Fruit fly (Drosophila melanogaster): ENCODE results near the gene PIG-P.

PIG-P gene

DNA sequence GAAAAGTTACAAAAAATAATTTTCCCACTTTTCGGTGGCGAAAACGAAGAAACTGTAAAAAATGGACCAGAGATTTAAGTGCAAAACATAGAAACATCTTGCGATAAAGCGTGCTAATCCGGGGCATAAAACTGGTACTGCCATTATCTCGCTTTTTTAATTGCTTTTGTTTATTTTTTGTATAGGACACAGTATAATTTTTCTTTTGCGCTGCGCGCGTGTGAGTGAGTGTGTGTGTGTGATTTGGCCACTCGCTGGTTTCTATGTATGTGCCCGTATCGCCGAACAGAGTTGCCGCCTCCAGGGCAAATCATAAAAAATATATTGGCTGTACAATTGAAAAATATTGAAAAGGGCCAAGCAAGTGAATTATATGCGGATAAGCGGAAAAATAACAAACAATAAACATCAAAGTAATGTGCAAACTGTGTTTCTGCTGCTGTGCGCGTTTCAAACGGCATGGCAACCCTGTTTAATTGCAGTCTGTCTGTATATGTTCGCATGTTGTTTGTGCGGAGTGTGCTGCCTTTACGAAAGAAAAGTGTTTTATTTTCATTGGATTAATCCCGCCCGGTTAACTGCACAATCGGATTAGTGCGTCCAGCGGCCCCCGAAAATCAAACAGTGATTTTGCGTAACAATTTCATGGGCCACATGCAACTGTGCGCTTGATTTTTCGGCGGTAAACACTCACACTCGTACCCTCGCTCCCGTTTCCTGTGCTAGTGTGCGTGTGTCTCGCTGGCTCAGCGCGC lies 15.7 kb downstream of the PIG-P start (continued):
- peak; percentile 91 for TF ChIP-seq fkh (GFP tag; optimal IDR thresholded peaks at IDR 0.05)
- peak; percentile 93 for TF ChIP-seq fd59A (GFP tag; optimal IDR thresholded peaks at IDR 0.05)
- peak; percentile 97 for TF ChIP-seq CG8119 (GFP tag; IDR thresholded peaks at IDR 0.05)
- peak; percentile 97 for TF ChIP-seq CG15336 (GFP tag; IDR thresholded peaks at IDR 0.05)
- peak; percentile 98 for TF ChIP-seq Sox102F (GFP tag; optimal IDR thresholded peaks at IDR 0.05)
- TF ChIP-seq Sox15 (GFP tag; optimal IDR thresholded peaks at IDR 0.05), result peak; percentile 97
- peak; percentile 96 for TF ChIP-seq CG6792 (GFP tag; optimal IDR thresholded peaks at IDR 0.05)
- TF ChIP-seq Eip78C (GFP tag), result peak; percentile 99
- TF ChIP-seq CG1621 (tag; optimal IDR thresholded peaks at IDR 0.05), result peak; percentile 96
- TF ChIP-seq CG6163 (GFP tag; IDR thresholded peaks at IDR 0.05), result peak; percentile 99

DNA sequence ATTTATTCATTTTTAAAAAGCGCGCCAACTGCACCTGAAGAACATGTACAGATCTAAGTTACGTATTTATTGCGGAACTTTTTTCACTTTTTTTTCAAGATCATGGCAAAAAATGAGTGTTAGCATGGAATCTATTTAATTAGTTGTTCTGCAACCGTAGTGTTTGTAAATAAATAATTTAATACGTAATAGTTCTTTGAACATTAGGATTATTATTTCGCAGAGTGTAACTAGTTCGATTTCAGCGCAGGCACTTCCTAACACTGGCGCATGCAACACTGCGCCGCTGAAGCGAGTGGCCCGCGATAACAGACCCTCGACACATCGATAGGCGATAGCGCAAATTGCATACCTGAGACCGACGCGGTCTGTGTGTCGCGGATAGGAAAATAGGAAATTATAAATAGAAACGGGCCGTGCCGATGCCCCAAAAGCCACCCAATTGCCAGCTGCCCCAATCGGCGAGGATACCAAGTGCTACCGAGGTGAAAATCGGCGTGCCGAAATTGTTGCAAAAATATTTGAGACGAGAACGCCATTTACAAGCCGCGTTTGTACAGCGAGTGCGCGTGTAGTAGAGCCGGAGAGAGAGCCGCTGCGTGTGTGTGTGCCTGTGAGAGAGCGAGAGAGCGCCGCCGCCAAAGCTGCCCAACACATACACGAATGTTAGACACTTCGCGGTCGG lies 16.5 kb downstream of the PIG-P start, which contains the start of gene gro:
Gene gro, plus strand, starts transcription at position 320 of the 685 bp plus-strand sequence.
- TF ChIP-seq CG6792 (GFP tag; optimal IDR thresholded peaks at IDR 0.05), result peak; percentile 66
- TF ChIP-seq CG11762 (GFP tag; optimal IDR thresholded peaks at IDR 0.05; ENCODE audit: insufficient read depth), result peak; percentile 66
- TF ChIP-seq Smox (GFP tag; optimal IDR thresholded peaks at IDR 0.05), result peak; percentile 72
- TF ChIP-seq CG31627 (GFP tag; optimal IDR thresholded peaks at IDR 0.05), result peak; percentile 76
- peak; percentile 40 for TF ChIP-seq Ets96B (tag; optimal IDR thresholded peaks at IDR 0.05)
- TF ChIP-seq topi (GFP tag; optimal IDR thresholded peaks at IDR 0.05), result peak; percentile 73
- no peak for TF ChIP-seq CG16779 (tag; optimal IDR thresholded peaks at IDR 0.05)
- TF ChIP-seq eg (GFP tag; IDR thresholded peaks at IDR 0.05), result peak; percentile 66
- TF ChIP-seq Eip75B (GFP tag; optimal IDR thresholded peaks at IDR 0.05), result peak; percentile 71
- TF ChIP-seq Hr4 (GFP tag; optimal IDR thresholded peaks at IDR 0.05), result peak; percentile 76
- TF ChIP-seq CG11294 (GFP tag; IDR thresholded peaks at IDR 0.05), result no peak; the same call in 1 of the 2 replicates
- TF ChIP-seq Blimp-1 (GFP tag; optimal IDR thresholded peaks at IDR 0.05), result no peak
- peak; percentile 46 for TF ChIP-seq CG11902 (GFP tag; optimal IDR thresholded peaks at IDR 0.05)
- peak; percentile 74 for TF ChIP-seq acj6 (GFP tag; optimal IDR thresholded peaks at IDR 0.05)
- no peak for TF ChIP-seq dsx (GFP tag; optimal IDR thresholded peaks at IDR 0.05; ENCODE audit: poor library complexity, severe bottlenecking)
- peak; percentile 79 for TF ChIP-seq OdsH (GFP tag; optimal IDR thresholded peaks at IDR 0.05)
- peak; percentile 56 for TF ChIP-seq CG1621 (tag; optimal IDR thresholded peaks at IDR 0.05)
- no peak for TF ChIP-seq dac (GFP tag; optimal IDR thresholded peaks at IDR 0.05)
- TF ChIP-seq vri (GFP tag; optimal IDR thresholded peaks at IDR 0.05), result peak; percentile 74
- TF ChIP-seq Ets21C (GFP tag; optimal IDR thresholded peaks at IDR 0.05), result peak; percentile 55
- peak; percentile 89 for TF ChIP-seq Eip78C (GFP tag)
- TF ChIP-seq lz (GFP tag; optimal IDR thresholded peaks at IDR 0.05), result peak; percentile 73
- TF ChIP-seq Met (GFP tag; optimal IDR thresholded peaks at IDR 0.05), result peak; percentile 80
- TF ChIP-seq CG34406 (GFP tag; optimal IDR thresholded peaks at IDR 0.05), result peak; percentile 41
- TF ChIP-seq Eip93F (GFP tag; optimal IDR thresholded peaks at IDR 0.05), result peak; percentile 56
- TF ChIP-seq ss (GFP tag; optimal IDR thresholded peaks at IDR 0.05), result no peak
- peak; percentile 69 for TF ChIP-seq esn (GFP tag; optimal IDR thresholded peaks at IDR 0.05)
- no peak for TF ChIP-seq CG8319 (GFP tag; optimal IDR thresholded peaks at IDR 0.05)
- TF ChIP-seq CG8632 (GFP tag; optimal IDR thresholded peaks at IDR 0.05), result peak; percentile 41
- TF ChIP-seq fkh (GFP tag; optimal IDR thresholded peaks at IDR 0.05), result no peak
- TF ChIP-seq CG6276 (GFP tag; optimal IDR thresholded peaks at IDR 0.05), result no peak
- TF ChIP-seq CG8119 (GFP tag; IDR thresholded peaks at IDR 0.05), result peak; percentile 57
- TF ChIP-seq CG4318 (GFP tag; optimal IDR thresholded peaks at IDR 0.05), result peak; percentile 0
- TF ChIP-seq CG9139 (GFP tag; optimal IDR thresholded peaks at IDR 0.05), result no peak
- peak; percentile 55 for TF ChIP-seq CG10669 (GFP tag; optimal IDR thresholded peaks at IDR 0.05)
- peak; percentile 54; the same call in 1 of the 2 replicates for TF ChIP-seq CG15336 (GFP tag; IDR thresholded peaks at IDR 0.05)
- TF ChIP-seq salr (GFP tag; optimal IDR thresholded peaks at IDR 0.05), result peak in 1 of 2 experiments; percentile 29
- TF ChIP-seq net (GFP tag; optimal IDR thresholded peaks at IDR 0.05), result peak; percentile 26
- peak; percentile 62; the same call in 1 of the 2 replicates for TF ChIP-seq Gug (GFP tag; IDR thresholded peaks at IDR 0.05)
- TF ChIP-seq CG3919 (GFP tag; optimal IDR thresholded peaks at IDR 0.05), result peak; percentile 74
- TF ChIP-seq CG32006 (GFP tag; optimal IDR thresholded peaks at IDR 0.05), result peak; percentile 20
- TF ChIP-seq Lpt (GFP tag; optimal IDR thresholded peaks at IDR 0.05), result no peak
- TF ChIP-seq CG6163 (GFP tag; IDR thresholded peaks at IDR 0.05), result peak; percentile 82
